Worm (Caenorhabditis elegans) whole organism, late embryonic: ENCODE results near the gene F54H5.3.
A peak's percentile ranks its signal among the peaks of the same experiment; 100 is the strongest.

ENCODE experiments used
- C38D4.7 ChIP-seq: fragments of 200-800 bp; sonication (Bioruptor generic); optimal IDR thresholded peaks from 2 replicates; lab custom pipeline; 2018; ENCODE audit warnings: mild to moderate bottlenecking, missing genetic modification characterization, moderate library complexity, missing compliant biosample characterization
- T23F11.4 ChIP-seq: fragments of 200-800 bp; sonication (Bioruptor generic); optimal IDR thresholded peaks from 2 replicates; lab custom pipeline; 2018; ENCODE audit warnings: mild to moderate bottlenecking, missing genetic modification characterization, missing compliant biosample characterization
- ahr-1 ChIP-seq: sonication (generic microtip); optimal IDR thresholded peaks from 2 replicates; lab custom pipeline; 2016; ENCODE audit warnings: missing genetic modification characterization, missing compliant biosample characterization
- ceh-2 ChIP-seq: sonication (generic microtip); optimal IDR thresholded peaks from 2 replicates; lab custom pipeline; 2016; ENCODE audit warnings: missing genotype, missing genetic modification characterization, missing compliant biosample characterization
- ceh-30 ChIP-seq: fragments of 150-350 bp; optimal IDR thresholded peaks from 2 replicates; lab custom pipeline; 2014; ENCODE audit warnings: missing biosample characterization, missing genetic modification characterization
- ceh-45 ChIP-seq: fragments of 200-800 bp; sonication (Bioruptor generic); IDR thresholded peaks from 2 replicates; pipeline ENCODE4 v1.3.6; 2022; ENCODE audit warnings: missing genetic modification reagents, missing genetic modification characterization, missing compliant biosample characterization
- ceh-48 ChIP-seq: sonication (generic microtip); optimal IDR thresholded peaks from 2 replicates; lab custom pipeline; 2016; ENCODE audit warnings: missing genetic modification characterization, inconsistent platforms, missing compliant biosample characterization
- dmd-4 ChIP-seq: sonication (generic microtip); optimal IDR thresholded peaks from 2 replicates; lab custom pipeline; 2016; ENCODE audit warnings: borderline replicate concordance, missing genetic modification characterization, missing compliant biosample characterization
- elt-2 ChIP-seq: sonication (generic microtip); optimal IDR thresholded peaks from 2 replicates; lab custom pipeline; 2016; ENCODE audit warnings: missing genetic modification reagents, missing genetic modification characterization, missing compliant biosample characterization
- eyg-1 ChIP-seq: sonication (generic microtip); optimal IDR thresholded peaks from 2 replicates; lab custom pipeline; 2016; ENCODE audit warnings: missing genotype, missing genetic modification characterization, missing compliant biosample characterization
- fkh-10 ChIP-seq: fragments of 150-350 bp; optimal IDR thresholded peaks from 2 replicates; lab custom pipeline; 2014; ENCODE audit warnings: missing biosample characterization, missing genetic modification reagents, missing genetic modification characterization
- fkh-6 ChIP-seq: sonication (generic microtip); optimal IDR thresholded peaks from 2 replicates; lab custom pipeline; 2016; ENCODE audit warnings: missing genetic modification characterization, missing compliant biosample characterization
- gmeb-2 ChIP-seq: sonication (generic microtip); optimal IDR thresholded peaks from 2 replicates; lab custom pipeline; 2016; ENCODE audit warnings: missing genetic modification characterization, inconsistent platforms, missing compliant biosample characterization
- hlh-15 ChIP-seq: sonication (generic microtip); optimal IDR thresholded peaks from 2 replicates; lab custom pipeline; 2016; ENCODE audit warnings: missing genetic modification characterization, missing compliant biosample characterization
- hlh-30 ChIP-seq: sonication (generic microtip); optimal IDR thresholded peaks from 2 replicates; lab custom pipeline; 2017; ENCODE audit warnings: antibody characterized with exemption, missing genetic modification characterization, missing compliant biosample characterization; ENCODE audit not compliant: insufficient read depth
- hlh-8 ChIP-seq: sonication (generic microtip); optimal IDR thresholded peaks from 2 replicates; lab custom pipeline; 2016; ENCODE audit warnings: missing genotype, missing genetic modification characterization, missing compliant biosample characterization
- lim-6 ChIP-seq: sonication (generic microtip); optimal IDR thresholded peaks from 2 replicates; lab custom pipeline; 2016; ENCODE audit warnings: missing genetic modification characterization, missing compliant biosample characterization
- lin-11 ChIP-seq: fragments of 200-800 bp; sonication (Bioruptor generic); optimal IDR thresholded peaks from 2 replicates; lab custom pipeline; 2018; ENCODE audit warnings: mild to moderate bottlenecking, missing genetic modification characterization, missing compliant biosample characterization
- madf-2 ChIP-seq: sonication (generic microtip); optimal IDR thresholded peaks from 2 replicates; lab custom pipeline; 2017; ENCODE audit warnings: missing genetic modification characterization, missing compliant biosample characterization
- nfya-1 ChIP-seq: sonication (generic microtip); optimal IDR thresholded peaks from 2 replicates; lab custom pipeline; 2017; ENCODE audit warnings: missing genetic modification characterization, mild to moderate bottlenecking, missing compliant biosample characterization, antibody characterized with exemption, moderate library complexity
- nhr-11 ChIP-seq: fragments of 150-350 bp; optimal IDR thresholded peaks from 2 replicates; lab custom pipeline; 2014; ENCODE audit warnings: missing biosample characterization, missing genetic modification characterization
- odd-2 ChIP-seq: sonication (generic microtip); optimal IDR thresholded peaks from 2 replicates; lab custom pipeline; 2017; ENCODE audit warnings: antibody characterized with exemption, mild to moderate bottlenecking, missing genetic modification characterization, missing compliant biosample characterization
- pat-9 ChIP-seq: fragments of 200-800 bp; sonication (Bioruptor generic); optimal IDR thresholded peaks from 2 replicates; lab custom pipeline; 2018; ENCODE audit warnings: mild to moderate bottlenecking, missing genetic modification characterization, moderate library complexity, missing compliant biosample characterization
- pax-1 ChIP-seq: fragments of 150-350 bp; optimal IDR thresholded peaks from 2 replicates; lab custom pipeline; 2014; ENCODE audit warnings: missing biosample characterization, missing genetic modification characterization
- pha-4 ChIP-seq: fragments of 150-350 bp; optimal IDR thresholded peaks from 2 replicates; lab custom pipeline; 2018; ENCODE audit warnings: missing biosample characterization, missing genetic modification reagents, missing genetic modification characterization
- pros-1 ChIP-seq: fragments of 150-350 bp; optimal IDR thresholded peaks from 2 replicates; lab custom pipeline; 2014; ENCODE audit warnings: missing biosample characterization, missing genetic modification reagents, missing genetic modification characterization
- ref-2 ChIP-seq: sonication (generic microtip); optimal IDR thresholded peaks from 2 replicates; lab custom pipeline; 2016; ENCODE audit warnings: missing genetic modification characterization, missing compliant biosample characterization
- rnt-1 ChIP-seq: sonication (generic microtip); optimal IDR thresholded peaks from 2 replicates; lab custom pipeline; 2016; ENCODE audit warnings: missing genetic modification characterization, missing compliant biosample characterization
- sdc-2 ChIP-seq: sonication (generic microtip); optimal IDR thresholded peaks from 2 replicates; lab custom pipeline; 2016; ENCODE audit warnings: missing genotype, missing genetic modification characterization, missing compliant biosample characterization
- sox-2 ChIP-seq: fragments of 200-800 bp; sonication (Bioruptor generic); IDR thresholded peaks from 2 replicates; pipeline ENCODE4 v1.3.6; 2022; ENCODE audit warnings: missing genetic modification reagents, missing genetic modification characterization, missing compliant biosample characterization
- sox-4 ChIP-seq: sonication (generic microtip); optimal IDR thresholded peaks from 2 replicates; lab custom pipeline; 2017; ENCODE audit warnings: mild to moderate bottlenecking, missing genetic modification characterization, inconsistent platforms, missing compliant biosample characterization
- syd-9 ChIP-seq: sonication (generic microtip); optimal IDR thresholded peaks from 2 replicates; lab custom pipeline; 2016; ENCODE audit warnings: mild to moderate bottlenecking, missing genetic modification characterization, moderate library complexity, missing compliant biosample characterization
- tbx-7 ChIP-seq: sonication (generic microtip); optimal IDR thresholded peaks from 2 replicates; lab custom pipeline; 2016; ENCODE audit warnings: missing genotype, missing genetic modification characterization, missing compliant biosample characterization

F54H5.3 gene

DNA sequence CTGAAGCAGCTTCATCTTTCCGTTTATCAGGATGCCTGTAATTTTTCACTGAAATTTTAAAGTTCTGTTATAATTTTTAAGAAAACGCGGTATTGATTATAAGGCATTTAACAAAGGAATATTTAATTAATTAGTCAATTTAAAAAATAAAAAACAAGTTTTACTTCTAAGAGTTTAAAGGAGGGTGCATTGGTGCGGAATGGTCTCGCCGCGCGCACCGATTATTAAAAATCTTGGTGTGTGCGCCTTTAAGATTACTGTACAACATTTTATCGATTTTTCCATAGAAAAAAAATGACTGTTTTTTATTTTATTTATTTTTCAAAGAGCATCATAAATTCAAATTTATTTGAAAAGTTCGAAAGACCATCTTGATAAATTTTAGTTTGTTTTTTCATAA lies 24.5 kb upstream of the F54H5.3 start:
- no peak for TF ChIP-seq sox-2
- no peak for TF ChIP-seq C38D4.7 (GFP tag; lab: Kevin White, UChicago)
- TF ChIP-seq elt-2 (tag; lab: Kevin White, UChicago), result no peak
- TF ChIP-seq hlh-30, result no peak
- TF ChIP-seq dmd-4 (tag; lab: Kevin White, UChicago), result no peak
- TF ChIP-seq madf-2 (tag; lab: Kevin White, UChicago), result no peak
- TF ChIP-seq tbx-7 (tag; lab: Kevin White, UChicago), result no peak
- no peak for TF ChIP-seq lim-6 (tag; lab: Kevin White, UChicago)
- TF ChIP-seq hlh-15, result no peak
- no peak for TF ChIP-seq nhr-11 (tag; lab: Kevin White, UChicago)
- TF ChIP-seq odd-2 (tag; lab: Kevin White, UChicago), result no peak
- no peak for TF ChIP-seq ceh-30 (tag; lab: Kevin White, UChicago)
- no peak for TF ChIP-seq pha-4 (tag; lab: Kevin White, UChicago)
- TF ChIP-seq syd-9 (tag; lab: Kevin White, UChicago), result no peak

DNA sequence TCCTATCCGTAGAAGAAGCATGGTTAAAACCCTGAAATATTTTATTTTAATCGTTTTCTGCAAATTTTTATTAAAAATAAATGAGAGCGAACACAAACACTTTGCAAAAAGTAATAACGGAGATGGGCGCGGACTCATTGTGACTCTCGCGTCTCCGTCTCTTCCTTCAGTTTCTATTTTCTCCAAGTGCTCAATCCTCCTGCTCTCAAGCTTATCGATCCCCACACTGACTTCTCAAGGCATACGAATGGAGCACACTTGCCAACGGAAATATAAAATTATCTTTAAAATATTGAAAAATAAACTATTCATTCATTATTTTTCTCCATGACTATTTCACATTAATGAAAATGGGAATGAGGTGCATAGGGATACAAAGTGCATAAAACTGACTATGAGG lies 23.9 kb upstream of the F54H5.3 start, which contains the start of gene dnj-8:
Gene dnj-8 (minus strand): TSS at position 31 of the 400 bp plus-strand sequence.
- peak; percentile 41 for TF ChIP-seq nfya-1 (tag; lab: Kevin White, UChicago)
- peak; percentile 65 for TF ChIP-seq ceh-48 (tag; lab: Kevin White, UChicago)
- no peak for TF ChIP-seq fkh-10

DNA sequence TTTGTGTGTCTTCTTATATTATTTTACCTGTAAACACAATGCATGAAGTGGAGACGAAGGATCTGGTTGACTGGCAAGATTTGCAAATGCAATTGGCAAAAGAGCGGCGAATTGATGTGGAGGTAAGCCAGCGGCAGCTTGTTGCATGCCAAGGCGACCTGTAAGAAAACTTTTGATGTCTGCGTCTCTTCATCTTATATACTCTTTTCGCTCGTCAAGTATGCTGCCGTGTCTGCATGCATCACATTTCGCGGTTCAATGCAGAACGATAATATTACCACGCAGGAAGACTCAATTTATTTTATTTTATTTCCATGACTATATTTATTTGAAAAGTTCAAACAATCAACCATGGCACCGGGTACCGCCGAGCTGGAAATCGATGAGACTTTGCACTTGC lies 21.0 kb upstream of the F54H5.3 start, which contains the start of gene vps-33.2:
Gene vps-33.2 (plus strand): TSS at position 244 of the 400 bp plus-strand sequence.
- no peak for TF ChIP-seq sox-4 (tag; lab: Kevin White, UChicago)
- no peak for TF ChIP-seq eyg-1 (tag; lab: Kevin White, UChicago)
- peak; percentile 34 for TF ChIP-seq nfya-1 (tag; lab: Kevin White, UChicago)
- TF ChIP-seq gmeb-2, result no peak
- no peak for TF ChIP-seq tbx-7 (tag; lab: Kevin White, UChicago)

DNA sequence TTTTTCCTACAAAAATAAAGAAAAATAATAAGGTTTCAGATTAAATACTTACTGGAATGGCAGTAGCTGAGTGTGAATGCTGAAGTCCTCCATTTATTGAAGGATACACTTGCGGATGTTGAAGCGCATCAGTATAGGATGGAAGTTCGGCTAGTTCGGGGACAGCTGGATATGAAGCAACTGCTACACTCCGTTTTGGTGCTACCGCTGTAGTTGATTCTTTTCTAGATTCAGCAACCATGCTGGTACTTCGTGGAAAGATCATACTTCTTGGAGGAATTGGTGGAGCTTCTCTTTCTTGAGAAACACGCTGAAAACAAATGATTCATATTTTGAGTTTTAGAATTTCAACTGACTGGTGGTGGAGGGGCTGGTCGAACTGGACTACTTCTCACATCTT lies 13.4 kb upstream of the F54H5.3 start:
- TF ChIP-seq ahr-1 (tag; lab: Kevin White, UChicago), result no peak
- no peak for TF ChIP-seq ref-2 (tag; lab: Kevin White, UChicago)
- no peak for TF ChIP-seq pros-1 (tag; lab: Kevin White, UChicago)
- TF ChIP-seq sdc-2 (tag; lab: Kevin White, UChicago), result no peak
- no peak for TF ChIP-seq lin-11
- no peak for TF ChIP-seq hlh-8 (tag; lab: Kevin White, UChicago)
- no peak for TF ChIP-seq pat-9 (tag; lab: Kevin White, UChicago)
- TF ChIP-seq ceh-45, result no peak
- TF ChIP-seq ceh-2 (tag; lab: Kevin White, UChicago), result no peak
- no peak for TF ChIP-seq rnt-1 (tag; lab: Kevin White, UChicago)
- no peak for TF ChIP-seq syd-9 (tag; lab: Kevin White, UChicago)
- TF ChIP-seq T23F11.4, result no peak
- no peak for TF ChIP-seq hlh-30
- no peak for TF ChIP-seq fkh-6 (tag; lab: Kevin White, UChicago)
- no peak for TF ChIP-seq pax-1 (tag; lab: Kevin White, UChicago)

DNA sequence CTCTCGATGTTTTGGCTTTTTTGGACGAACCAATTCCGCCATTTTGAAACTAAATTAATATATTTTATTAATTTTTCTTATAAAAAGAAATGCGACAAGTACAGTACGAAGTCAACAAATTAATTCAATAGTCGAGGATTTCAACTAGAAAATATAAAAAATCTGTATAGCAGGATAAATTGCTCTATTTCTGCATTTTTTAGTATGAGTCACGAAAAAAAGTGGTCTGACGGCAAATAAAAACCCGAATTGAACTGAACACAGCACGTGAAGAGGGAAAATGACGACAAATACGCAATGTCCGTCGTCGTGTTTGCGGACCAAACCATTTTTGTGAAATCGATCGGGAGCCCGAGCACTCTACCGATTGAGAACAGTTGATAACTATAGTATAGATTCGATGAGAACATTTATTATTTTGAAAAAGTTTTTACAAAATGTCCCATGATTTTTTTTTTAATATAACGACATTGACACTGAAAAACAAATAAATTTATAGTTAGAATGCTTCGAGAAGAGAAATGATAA lies 12.6 kb upstream of the F54H5.3 start, which contains the start of gene epg-5:
Gene epg-5 (minus strand): TSS at position 51 of the 528 bp plus-strand sequence.
- TF ChIP-seq ceh-48 (tag; lab: Kevin White, UChicago) (peak; percentile 38), hlh-15 (no peak), hlh-30 (peak; percentile 37)
